Worm (Caenorhabditis elegans) whole organism, mixed stage, embryonic: ENCODE results near the gene col-74.

Source experiments
- drap-1 ChIP-seq: fragments of 200-800 bp; sonication (Bioruptor generic); optimal IDR thresholded peaks from 3 replicates; lab custom pipeline; 2018; ENCODE audit warnings: mild to moderate bottlenecking, missing genetic modification characterization, missing compliant biosample characterization
- lin-13 ChIP-seq: fragments of 150-350 bp; optimal IDR thresholded peaks from 2 replicates; lab custom pipeline; 2014; ENCODE audit warnings: missing biosample characterization, missing genetic modification characterization
- mab-5 ChIP-seq: fragments of 150-350 bp; optimal IDR thresholded peaks from 2 replicates; lab custom pipeline; 2014; ENCODE audit warnings: missing biosample characterization, missing genetic modification characterization
- mep-1 ChIP-seq: fragments of 150-350 bp; optimal IDR thresholded peaks from 2 replicates; lab custom pipeline; 2017; ENCODE audit warnings: missing biosample characterization, missing genetic modification reagents, missing genetic modification characterization, inconsistent platforms
- nhr-28 ChIP-seq: fragments of 150-350 bp; optimal IDR thresholded peaks from 2 replicates; lab custom pipeline; 2014; ENCODE audit warnings: missing biosample characterization, missing genetic modification characterization
- pha-4 ChIP-seq: fragments of 150-350 bp; optimal IDR thresholded peaks from 2 replicates; lab custom pipeline; 2018; ENCODE audit warnings: missing biosample characterization, missing genetic modification reagents, missing genetic modification characterization
- sem-2 ChIP-seq: fragments of 200-800 bp; sonication (Bioruptor generic); optimal IDR thresholded peaks from 2 replicates; lab custom pipeline; 2018; ENCODE audit warnings: mild to moderate bottlenecking, missing genetic modification characterization, missing compliant biosample characterization
- snpc-4 ChIP-seq: fragments of 150-350 bp; optimal IDR thresholded peaks from 2 replicates; lab custom pipeline; 2014; ENCODE audit warnings: missing biosample characterization, missing genetic modification characterization
- unc-62 ChIP-seq: fragments of 150-350 bp; optimal IDR thresholded peaks from 2 replicates; lab custom pipeline; 2014; ENCODE audit warnings: missing biosample characterization, missing genetic modification reagents, missing genetic modification characterization

- TF ChIP-seq sem-2 = no peak
- no peak for TF ChIP-seq lin-13 (tag; lab: Kevin White, UChicago)
- no peak for TF ChIP-seq mep-1 (tag; lab: Kevin White, UChicago)
- TF ChIP-seq snpc-4 (tag; lab: Kevin White, UChicago) = no peak
- no peak for TF ChIP-seq pha-4 (tag; lab: Kevin White, UChicago)
- TF ChIP-seq nhr-28 (tag; lab: Kevin White, UChicago) = no peak
- TF ChIP-seq mab-5 = no peak
- TF ChIP-seq unc-62 (GFP tag; lab: Kevin White, UChicago) = no peak
- TF ChIP-seq drap-1 (GFP tag; lab: Kevin White, UChicago) = no peak
Measured at ce11 chrII:5852007-5852406, 21.8 kb downstream of the col-74 start, which contains the start of gene H41C03.2.
